Fruit fly (Drosophila melanogaster): Measurements from ENCODE around the gene CG33521.

dm6 chr4:1147966-1148541 is 37.5 kb upstream of the CG33521 start:
- TF ChIP-seq ttk (optimal IDR thresholded peaks at IDR 0.05) (no peak), Myc (optimal IDR thresholded peaks at IDR 0.05) (no peak), h (optimal IDR thresholded peaks at IDR 0.05) (no peak), psq (optimal IDR thresholded peaks at IDR 0.05) (no peak), insv (optimal IDR thresholded peaks at IDR 0.05) (no peak)

Measured in Kc167 (cell line).